Fruit fly (Drosophila melanogaster): ENCODE data around the gene Axn.
A peak's percentile ranks its signal among the peaks of the same experiment; 100 is the strongest.

Axn gene

DNA sequence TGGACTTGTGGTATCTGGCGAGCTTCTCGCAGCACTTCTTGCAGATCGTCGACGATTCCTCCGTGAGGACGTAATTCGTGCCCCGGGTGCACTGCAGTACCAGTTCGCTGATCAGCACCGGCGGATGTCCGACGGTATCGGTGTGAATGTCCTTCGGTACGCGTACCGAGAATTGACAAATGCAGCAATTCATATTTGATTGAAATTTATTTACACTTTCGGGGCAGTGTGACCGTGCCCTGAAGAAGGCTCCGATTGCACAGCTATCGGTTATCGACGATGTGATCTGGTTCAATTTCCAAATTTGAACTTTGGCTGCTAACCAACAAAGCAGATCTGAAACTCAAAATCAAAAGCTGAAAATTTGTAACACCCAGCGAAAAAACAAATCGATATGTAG is 14.0 kb downstream of the Axn start, which contains the start of gene ZIPIC (continued):
- TF ChIP-seq CG6791 (GFP tag; IDR thresholded peaks at IDR 0.05; ENCODE audit: partially characterized antibody): peak; percentile 67
- no peak for TF ChIP-seq bcd (GFP tag; optimal IDR thresholded peaks at IDR 0.05)
- TF ChIP-seq Bgb (GFP tag; IDR thresholded peaks at IDR 0.05; ENCODE audit: partially characterized antibody): peak; percentile 46
- peak; percentile 55; the same call in 1 of the 2 replicates for TF ChIP-seq hbn (GFP tag; IDR thresholded peaks at IDR 0.05; ENCODE audit: partially characterized antibody)
- TF ChIP-seq HLH4C (GFP tag; IDR thresholded peaks at IDR 0.05; ENCODE audit: partially characterized antibody): peak; percentile 74
- TF ChIP-seq Dref (GFP tag; IDR thresholded peaks at IDR 0.05): peak; percentile 80
- TF ChIP-seq YL-1 (GFP tag; optimal IDR thresholded peaks at IDR 0.05): peak; percentile 70
- TF ChIP-seq CG16813 (GFP tag; IDR thresholded peaks at IDR 0.05; ENCODE audit: partially characterized antibody): peak; percentile 56; the same call in 2 of the 3 replicates
- peak; percentile 44; the same call in 1 of the 4 replicates for TF ChIP-seq chinmo (GFP tag; IDR thresholded peaks at IDR 0.05; ENCODE audit: partially characterized antibody)
- peak; percentile 75 for TF ChIP-seq MESR4 (GFP tag; optimal IDR thresholded peaks at IDR 0.05)
- TF ChIP-seq CG7963 (GFP tag; IDR thresholded peaks at IDR 0.05; ENCODE audit: partially characterized antibody): 0 out of 3 replicates have a peak, but pooled peaks have one; percentile 7
- no peak for TF ChIP-seq wek (GFP tag; optimal IDR thresholded peaks at IDR 0.05)
- no peak for TF ChIP-seq Dfd (GFP tag; optimal IDR thresholded peaks at IDR 0.05)
- peak; percentile 53; the same call in 1 of the 4 replicates for TF ChIP-seq Dll (GFP tag; IDR thresholded peaks at IDR 0.05; ENCODE audit: partially characterized antibody)
- no peak for TF ChIP-seq Med (GFP tag)
- peak; percentile 94 for TF ChIP-seq MBD-R2 (GFP tag; IDR thresholded peaks at IDR 0.05)
- TF ChIP-seq sna (GFP tag; IDR thresholded peaks at IDR 0.05; ENCODE audit: partially characterized antibody): peak; percentile 61; the same call in 1 of the 2 replicates
- peak; percentile 8 for TF ChIP-seq Ets97D (GFP tag; optimal IDR thresholded peaks at IDR 0.05)
- 0 out of 3 replicates have a peak, but pooled peaks have one; percentile 6 for TF ChIP-seq ci (GFP tag; IDR thresholded peaks at IDR 0.05)
- TF ChIP-seq CG2116 (GFP tag; optimal IDR thresholded peaks at IDR 0.05): peak; percentile 46
- TF ChIP-seq gfzf (GFP tag; optimal IDR thresholded peaks at IDR 0.05): peak; percentile 50
- peak; percentile 16 for TF ChIP-seq CG15601 (tag; optimal IDR thresholded peaks at IDR 0.05)
- TF ChIP-seq bigmax (GFP tag; optimal IDR thresholded peaks at IDR 0.05): peak; percentile 30
- peak; percentile 64 for TF ChIP-seq CG9797 (GFP tag; optimal IDR thresholded peaks at IDR 0.05)
- no peak for TF ChIP-seq Meics (GFP tag; optimal IDR thresholded peaks at IDR 0.05)
- TF ChIP-seq ERR (GFP tag; optimal IDR thresholded peaks at IDR 0.05): no peak
- no peak for TF ChIP-seq ash1 (GFP tag; optimal IDR thresholded peaks at IDR 0.05)
- no peak for TF ChIP-seq CG2202 (tag; optimal IDR thresholded peaks at IDR 0.05)
- peak; percentile 80 for TF ChIP-seq Dp (GFP tag; optimal IDR thresholded peaks at IDR 0.05)
- peak; percentile 69 for TF ChIP-seq CG34224 (GFP tag; IDR thresholded peaks at IDR 0.05; ENCODE audit: partially characterized antibody)
- TF ChIP-seq unc-4 (GFP tag; IDR thresholded peaks at IDR 0.05; ENCODE audit: partially characterized antibody): peak; percentile 58
- peak; percentile 67 for TF ChIP-seq pzg (GFP tag; optimal IDR thresholded peaks at IDR 0.05)
- TF ChIP-seq Myb (GFP tag; optimal IDR thresholded peaks at IDR 0.05): peak; percentile 84
- TF ChIP-seq Sin3A (optimal IDR thresholded peaks at IDR 0.05): peak; percentile 56
- TF ChIP-seq CG17186 (GFP tag; optimal IDR thresholded peaks at IDR 0.05): peak; percentile 23
- peak; percentile 61 for TF ChIP-seq Sry-δ (GFP tag; optimal IDR thresholded peaks at IDR 0.05)

dm6 chr3R:30037630-30038029 is 15.0 kb downstream of the Axn start, which contains the start of gene ocn:
ocn (minus strand) TSS chr3R:30037730.
- TF ChIP-seq Bdp1 (GFP tag; optimal IDR thresholded peaks at IDR 0.05): no peak
- TF ChIP-seq Doc3 (GFP tag; IDR thresholded peaks at IDR 0.05; ENCODE audit: partially characterized antibody): 0 out of 3 replicates have a peak, but pooled peaks have one; percentile 6

All from whole organism, embryonic.